Fruit fly (Drosophila melanogaster) whole organism, wandering third instar larva: Measurements from ENCODE around the gene Acbp3.

Experiments used
- Abd-B ChIP-seq: fragments of >200 bp; optimal IDR thresholded peaks from 2 replicates; lab custom pipeline; 2017; ENCODE audit warnings: missing biosample characterization, missing genetic modification characterization
- CG9705 ChIP-seq: fragments of 200-800 bp; sonication (Bioruptor generic); optimal IDR thresholded peaks from 2 replicates; lab custom pipeline; 2018; ENCODE audit warnings: missing biosample characterization, mild to moderate bottlenecking, missing genetic modification characterization
- GATAd ChIP-seq: sonication (Bioruptor generic); optimal IDR thresholded peaks from 2 replicates; lab custom pipeline; 2016; ENCODE audit warnings: missing biosample characterization, missing genetic modification characterization
- HLH106 ChIP-seq: fragments of 200-800 bp; optimal IDR thresholded peaks from 3 replicates; lab custom pipeline; 2019; ENCODE audit warnings: missing biosample characterization, mild to moderate bottlenecking, missing genetic modification characterization, moderate library complexity
- Hr83 ChIP-seq: fragments of 200-300 bp; sonication (Bioruptor generic); optimal IDR thresholded peaks from 2 replicates; lab custom pipeline; 2016; ENCODE audit warnings: missing biosample characterization, mild to moderate bottlenecking, missing genetic modification characterization, moderate library complexity; ENCODE audit not compliant: poor library complexity, severe bottlenecking
- Myc ChIP-seq: fragments of >200 bp; optimal IDR thresholded peaks from 2 replicates; lab custom pipeline; 2017
- Sp1 ChIP-seq: fragments of 200-800 bp; sonication (Bioruptor generic); optimal IDR thresholded peaks from 3 replicates; lab custom pipeline; 2019; ENCODE audit warnings: missing biosample characterization, mild to moderate bottlenecking, missing genetic modification characterization, moderate library complexity
- Vsx2 ChIP-seq: fragments of 200-300, 225-300 bp; sonication (Bioruptor generic); optimal IDR thresholded peaks from 2 replicates; lab custom pipeline; 2018; ENCODE audit warnings: missing biosample characterization, missing genetic modification characterization; ENCODE audit not compliant: partially characterized antibody
- dl ChIP-seq, 2 experiments: fragments of 175-275, 200-275 bp in 1 of 2; fragments of 200-275 bp in 1 of 2; sonication (Bioruptor generic); optimal IDR thresholded peaks; lab custom pipeline; 2018; ENCODE audit warnings: mild to moderate bottlenecking in 2 of 2, missing biosample characterization in 2 of 2, missing genetic modification characterization in 2 of 2, moderate library complexity in 2 of 2; ENCODE audit not compliant: partially characterized antibody in 2 of 2, insufficient read depth in 1 of 2
- fru ChIP-seq: fragments of 200-800 bp; sonication (Bioruptor generic); optimal IDR thresholded peaks from 3 replicates; lab custom pipeline; 2016; ENCODE audit warnings: missing biosample characterization, mild to moderate bottlenecking, missing genetic modification characterization
- h ChIP-seq: fragments of 200-800 bp; sonication (Bioruptor generic); optimal IDR thresholded peaks from 3 replicates; lab custom pipeline; 2016; ENCODE audit warnings: missing biosample characterization, mild to moderate bottlenecking, missing genetic modification characterization
- lola ChIP-seq: fragments of >200 bp; optimal IDR thresholded peaks from 2 replicates; lab custom pipeline; 2017; ENCODE audit warnings: missing biosample characterization, missing genetic modification characterization
- woc ChIP-seq: sonication (Bioruptor generic); optimal IDR thresholded peaks from 2 replicates; lab custom pipeline; 2016; ENCODE audit warnings: missing biosample characterization, mild to moderate bottlenecking, missing genetic modification characterization

- TF ChIP-seq woc (GFP tag; lab: Kevin White, UChicago) (no peak), Sp1 (GFP tag; lab: Kevin White, UChicago) (no peak), Myc (lab: Kevin White, UChicago) (no peak), Abd-B (GFP tag; lab: Kevin White, UChicago) (no peak), lola (GFP tag; lab: Kevin White, UChicago) (no peak), HLH106 (tag; lab: Kevin White, UChicago) (no peak), Vsx2 (GFP tag; lab: Kevin White, UChicago) (no peak), Hr83 (GFP tag; lab: Kevin White, UChicago) (no peak), dl (GFP tag; optimal IDR thresholded peaks at IDR 0.05; lab: Kevin White, UChicago; ENCODE audit: insufficient read depth in 1 of 2, partially characterized antibody in 2 of 2) (no peak), fru (no peak), h (GFP tag; lab: Kevin White, UChicago) (no peak), CG9705 (GFP tag; lab: Kevin White, UChicago) (no peak), GATAd (no peak)
Measured at dm6 chr3L:7082168-7082567, 48.5 kb upstream of the Acbp3 start.
